Worm (Caenorhabditis elegans): ENCODE data around the gene srh-272.

DNA sequence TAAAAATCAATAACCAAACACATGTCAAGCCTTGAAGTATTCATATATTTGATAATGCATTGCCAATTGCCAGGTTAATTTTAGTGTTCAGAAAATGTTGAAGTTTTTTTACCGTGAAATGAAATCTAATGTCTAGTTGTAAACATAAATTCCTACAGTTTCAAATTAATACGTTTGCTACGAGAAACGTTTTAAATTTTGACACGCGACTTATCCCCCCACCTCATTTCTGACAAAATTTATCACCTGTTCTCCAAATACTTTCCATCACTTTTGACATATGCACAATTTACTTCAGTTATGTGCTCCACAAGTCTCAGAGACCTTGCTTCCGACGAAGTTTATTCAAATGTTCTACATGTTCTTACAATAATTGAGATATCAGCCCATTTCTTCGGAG lies 50.8 kb downstream of the srh-272 start, which contains the start of gene srh-146:
- TF ChIP-seq ces-1 (GFP tag; optimal IDR thresholded peaks at IDR 0.05) (no peak), ceh-43 (GFP tag; optimal IDR thresholded peaks at IDR 0.05) (no peak), ham-2 (GFP tag; optimal IDR thresholded peaks at IDR 0.05) (no peak), unc-62 (GFP tag; optimal IDR thresholded peaks at IDR 0.05) (no peak), nhr-28 (tag; optimal IDR thresholded peaks at IDR 0.05) (no peak), blmp-1 (tag; optimal IDR thresholded peaks at IDR 0.05) (no peak), nhr-237 (tag; optimal IDR thresholded peaks at IDR 0.05) (no peak), sptf-1 (tag; optimal IDR thresholded peaks at IDR 0.05) (no peak), snpc-4 (tag; optimal IDR thresholded peaks at IDR 0.05) (no peak)

All from whole organism, mixed stage, embryonic.